Fruit fly (Drosophila melanogaster) whole organism, embryonic: ENCODE measurements around the gene CG42540.

Experiments
- Aef1 ChIP-seq: fragments of 200-800 bp; sonication (Bioruptor generic); IDR thresholded peaks from 3 replicates; pipeline ENCODE4 v1.3.6; 2022; ENCODE audit warnings: missing biosample characterization, missing genetic modification characterization
- BtbVII ChIP-seq: fragments of 200-800 bp; sonication (Bioruptor generic); optimal IDR thresholded peaks from 3 replicates; lab custom pipeline; 2017; ENCODE audit warnings: missing biosample characterization, mild to moderate bottlenecking, missing genetic modification characterization
- CG12769 ChIP-seq: fragments of 200-800 bp; sonication (Bioruptor generic); optimal IDR thresholded peaks from 2 replicates; lab custom pipeline; 2019; ENCODE audit warnings: missing biosample characterization, mild to moderate bottlenecking, missing genetic modification characterization, moderate library complexity
- CG13624 ChIP-seq: fragments of 200-800 bp; sonication (Bioruptor generic); optimal IDR thresholded peaks from 2 replicates; lab custom pipeline; 2016; ENCODE audit warnings: missing biosample characterization, missing genetic modification characterization
- CG15073 ChIP-seq: fragments of 200-800 bp; sonication (Bioruptor generic); optimal IDR thresholded peaks from 2 replicates; lab custom pipeline; 2016; ENCODE audit warnings: missing biosample characterization, missing genetic modification characterization
- CG1792 ChIP-seq: fragments of 200-800 bp; sonication (Bioruptor generic); optimal IDR thresholded peaks from 2 replicates; lab custom pipeline; 2016; ENCODE audit warnings: missing biosample characterization, missing genetic modification characterization
- CG2678 ChIP-seq: fragments of 200-800 bp; sonication (Bioruptor generic); optimal IDR thresholded peaks from 3 replicates; lab custom pipeline; 2019; ENCODE audit warnings: missing biosample characterization, mild to moderate bottlenecking, missing genetic modification characterization, moderate library complexity
- CG6854 ChIP-seq: fragments of 200-800 bp; sonication (Bioruptor generic); optimal IDR thresholded peaks from 3 replicates; lab custom pipeline; 2017; ENCODE audit warnings: missing biosample characterization, mild to moderate bottlenecking, missing genetic modification characterization
- Dfd ChIP-seq, 2 experiments: fragments of >200 bp; optimal IDR thresholded peaks; 2 replicates each; lab custom pipeline; 2017; ENCODE audit warnings: missing biosample characterization in 2 of 2, missing genetic modification characterization in 2 of 2
- PHDP ChIP-seq: fragments of 200-800 bp; sonication (Bioruptor generic); optimal IDR thresholded peaks from 3 replicates; lab custom pipeline; 2018; ENCODE audit warnings: missing biosample characterization, mild to moderate bottlenecking, missing genetic modification characterization, moderate library complexity
- pan ChIP-seq, 4 experiments: fragments of >200 bp in 3 of 4; fragments of 200-800 bp in 1 of 4; sonication (Bioruptor generic) in 1 of 4; optimal IDR thresholded peaks in 3 of 4; IDR thresholded peaks in 1 of 4; 2 replicates each; pipeline versions ENCODE4 v1.3.6 to Lab custom; 2017 to 2022; ENCODE audit warnings: missing biosample characterization in 2 of 4, missing genetic modification characterization in 2 of 4, mixed read lengths in 1 of 4
- sd ChIP-seq: fragments of 200-800 bp; sonication (Bioruptor generic); optimal IDR thresholded peaks from 3 replicates; lab custom pipeline; 2018; ENCODE audit warnings: missing biosample characterization, mild to moderate bottlenecking, missing genetic modification characterization, moderate library complexity
- tgo ChIP-seq: fragments of 200-800 bp; sonication (Bioruptor generic); IDR thresholded peaks from 3 replicates; pipeline ENCODE4 v1.3.6; 2022; ENCODE audit warnings: missing biosample characterization, missing genetic modification characterization
- usp ChIP-seq: fragments of >200 bp; optimal IDR thresholded peaks from 2 replicates; lab custom pipeline; 2017; ENCODE audit warnings: missing biosample characterization, missing genetic modification characterization

DNA sequence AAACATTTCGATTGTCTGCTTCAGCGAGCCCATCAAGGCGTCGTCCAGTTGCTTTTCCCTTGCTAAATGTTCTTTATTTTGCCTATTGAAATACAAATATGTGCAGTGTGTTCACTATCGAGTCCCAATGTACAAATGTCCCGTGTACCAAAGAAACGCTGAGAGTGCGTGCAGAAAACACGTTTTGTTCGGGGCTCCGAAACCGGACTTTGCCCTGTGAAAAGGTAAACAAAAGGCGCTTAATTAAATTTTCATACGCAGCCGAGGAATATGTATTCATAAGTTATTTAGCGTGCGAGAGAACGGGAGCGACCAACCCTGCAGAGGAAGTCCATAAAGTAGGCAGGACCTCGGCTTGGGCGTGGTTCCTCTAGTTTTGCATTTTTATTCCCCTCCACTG, 10.7 kb upstream of the CG42540 start:
- TF ChIP-seq CG12769 (tag; lab: Kevin White, UChicago) (no peak), CG2678 (tag; lab: Kevin White, UChicago) (no peak), CG6854 (no peak), pan (optimal IDR thresholded peaks at IDR 0.05; lab: Kevin White, UChicago) (no peak), pan (GFP tag; optimal IDR thresholded peaks at IDR 0.05 in 1 of 2, IDR thresholded peaks at IDR 0.05 in 1 of 2) (no peak), Dfd (GFP tag; optimal IDR thresholded peaks at IDR 0.05; lab: Kevin White, UChicago) (no peak), sd (tag; lab: Kevin White, UChicago) (no peak), Aef1 (no peak), BtbVII (GFP tag; lab: Kevin White, UChicago) (no peak), PHDP (no peak), CG1792 (GFP tag; lab: Kevin White, UChicago) (no peak), tgo (no peak), usp (GFP tag; lab: Kevin White, UChicago) (no peak), CG15073 (GFP tag; lab: Kevin White, UChicago) (no peak), CG13624 (GFP tag; lab: Kevin White, UChicago) (no peak)
